Worm (Caenorhabditis elegans) whole organism, L2 larva: ENCODE data around the gene dpy-28.

Experiments
- ZK546.5 ChIP-seq: sonication (generic microtip); optimal IDR thresholded peaks from 2 replicates; lab custom pipeline; 2017; ENCODE audit warnings: missing biosample characterization, missing genetic modification characterization
- aly-2 ChIP-seq: fragments of 150-350 bp; optimal IDR thresholded peaks from 2 replicates; lab custom pipeline; 2014; ENCODE audit warnings: missing biosample characterization, missing genetic modification characterization
- ama-1 ChIP-seq: fragments of 150-350 bp; optimal IDR thresholded peaks from 2 replicates; lab custom pipeline; 2018; ENCODE audit warnings: inconsistent platforms
- ceh-82 ChIP-seq: fragments of 150-350 bp; optimal IDR thresholded peaks from 2 replicates; lab custom pipeline; 2014; ENCODE audit warnings: missing biosample characterization, missing genetic modification characterization
- dmd-4 ChIP-seq: sonication (generic microtip); optimal IDR thresholded peaks from 2 replicates; lab custom pipeline; 2017; ENCODE audit warnings: missing biosample characterization, missing genetic modification characterization
- egl-27 ChIP-seq: sonication (generic microtip); optimal IDR thresholded peaks from 3 replicates; lab custom pipeline; 2017; ENCODE audit warnings: missing biosample characterization, missing genetic modification reagents, missing genetic modification characterization
- fos-1 ChIP-seq: fragments of 150-350 bp; optimal IDR thresholded peaks from 2 replicates; lab custom pipeline; 2014; ENCODE audit warnings: missing biosample characterization, missing genetic modification characterization
- lin-13 ChIP-seq: fragments of 150-350 bp; optimal IDR thresholded peaks from 2 replicates; lab custom pipeline; 2014; ENCODE audit warnings: missing biosample characterization, missing genetic modification reagents, missing genetic modification characterization
- nhr-12 ChIP-seq: fragments of 150-350 bp; optimal IDR thresholded peaks from 2 replicates; lab custom pipeline; 2014; ENCODE audit warnings: missing biosample characterization, missing genetic modification characterization
- nhr-6 ChIP-seq: fragments of 150-350 bp; optimal IDR thresholded peaks from 2 replicates; lab custom pipeline; 2014; ENCODE audit warnings: missing biosample characterization, missing genetic modification characterization
- zag-1 ChIP-seq: fragments of 150-350 bp; optimal IDR thresholded peaks from 2 replicates; lab custom pipeline; 2014; ENCODE audit warnings: missing biosample characterization, missing genetic modification characterization

- TF ChIP-seq egl-27 (tag; lab: Kevin White, UChicago) (no peak), dmd-4 (tag; lab: Kevin White, UChicago) (no peak), lin-13 (GFP tag; lab: Kevin White, UChicago) (no peak), ceh-82 (tag; lab: Kevin White, UChicago) (no peak), ZK546.5 (no peak), aly-2 (no peak), ama-1 (no peak), fos-1 (tag; lab: Kevin White, UChicago) (no peak), nhr-6 (no peak), nhr-12 (tag; lab: Kevin White, UChicago) (no peak), zag-1 (tag; lab: Kevin White, UChicago) (no peak)
These were observed 18.6 kb downstream of the dpy-28 start, which contains the start of gene ptr-19 for ce11 chrIII:10781553-10781952.
